Fruit fly (Drosophila melanogaster): ENCODE data around the gene kek5.

kek5 gene

DNA sequence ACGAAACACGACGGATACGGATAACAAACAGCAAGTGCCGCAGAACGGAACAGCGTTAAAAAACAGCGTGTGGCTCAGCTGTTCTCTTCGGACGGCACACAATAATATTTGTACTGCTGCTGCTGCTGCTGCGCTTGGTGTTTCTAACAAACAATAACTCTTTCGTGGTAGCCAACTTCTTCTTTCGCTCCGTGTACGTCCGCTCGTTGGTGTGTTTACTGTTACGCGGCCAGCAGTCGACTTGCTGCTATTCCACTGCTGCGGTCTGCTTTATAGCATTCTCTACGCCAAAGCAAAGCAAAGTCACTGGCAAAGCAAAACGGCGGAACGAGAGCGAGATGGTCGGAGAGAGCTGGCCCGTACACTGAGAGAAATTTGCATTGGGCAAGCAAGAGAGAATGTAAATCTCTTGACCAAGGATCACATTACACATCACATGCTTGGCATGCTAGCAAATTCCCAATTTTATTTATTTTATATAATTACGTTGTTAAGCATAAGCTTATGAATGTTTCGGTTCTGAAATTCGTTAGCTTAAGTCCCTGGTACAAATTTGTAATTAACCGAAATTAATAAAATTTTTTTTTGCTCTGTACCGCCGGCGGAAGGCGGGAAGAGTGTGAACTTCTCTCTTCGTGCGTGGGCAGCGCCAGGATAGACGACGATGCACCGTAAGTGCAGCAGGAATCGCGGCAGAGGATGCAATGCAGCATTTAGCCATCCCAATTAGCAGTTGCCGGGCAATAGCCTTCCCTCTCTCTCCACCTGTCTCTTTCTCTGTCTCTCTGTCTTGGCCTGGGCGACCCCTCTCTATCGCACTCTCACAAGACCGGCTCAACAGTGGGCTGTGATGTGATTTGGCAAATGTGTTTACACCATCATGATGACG is 30.9 kb upstream of the kek5 start, which contains the start of gene out (continued):
- TF ChIP-seq Jarid2 (GFP tag; optimal IDR thresholded peaks at IDR 0.05) = peak; percentile 86
- TF ChIP-seq Aef1 (GFP tag; IDR thresholded peaks at IDR 0.05) = peak; percentile 93
- peak; percentile 89 for TF ChIP-seq CG5245 (GFP tag; optimal IDR thresholded peaks at IDR 0.05)
- TF ChIP-seq GATAe (GFP tag; conservative IDR thresholded peaks at IDR 0.05) = peak; percentile 81
- no peak for TF ChIP-seq z (GFP tag; IDR thresholded peaks at IDR 0.05)
- TF ChIP-seq lab (GFP tag; optimal IDR thresholded peaks at IDR 0.05) = peak; percentile 96
- TF ChIP-seq CG30403 (GFP tag; optimal IDR thresholded peaks at IDR 0.05) = peak; percentile 96
- peak; percentile 40 for TF ChIP-seq stwl (tag; optimal IDR thresholded peaks at IDR 0.05)
- peak; percentile 88 for TF ChIP-seq HmgZ (tag; optimal IDR thresholded peaks at IDR 0.05)
- peak; percentile 95 for TF ChIP-seq dmrt11E (tag; optimal IDR thresholded peaks at IDR 0.05)
- TF ChIP-seq bigmax (GFP tag; optimal IDR thresholded peaks at IDR 0.05) = peak; percentile 7
- TF ChIP-seq CG18599 (GFP tag; optimal IDR thresholded peaks at IDR 0.05) = peak; percentile 94
- peak; percentile 78 for TF ChIP-seq dan (GFP tag; IDR thresholded peaks at IDR 0.05)
- TF ChIP-seq cg (GFP tag; optimal IDR thresholded peaks at IDR 0.05) = no peak
- peak; percentile 86 for TF ChIP-seq Fer2 (tag; optimal IDR thresholded peaks at IDR 0.05)
- TF ChIP-seq mld (GFP tag; IDR thresholded peaks at IDR 0.05; ENCODE audit: partially characterized antibody) = no peak
- peak; percentile 89 for TF ChIP-seq CG17568 (GFP tag; optimal IDR thresholded peaks at IDR 0.05)
- peak; percentile 88 for TF ChIP-seq CG11247 (GFP tag; IDR thresholded peaks at IDR 0.05)
- TF ChIP-seq CG1602 (GFP tag; optimal IDR thresholded peaks at IDR 0.05) = peak; percentile 95
- TF ChIP-seq CG12391 (tag; optimal IDR thresholded peaks at IDR 0.05) = peak; percentile 95
- peak; percentile 75 for TF ChIP-seq gcm2 (GFP tag; optimal IDR thresholded peaks at IDR 0.05)
- TF ChIP-seq ind (GFP tag; optimal IDR thresholded peaks at IDR 0.05) = peak; percentile 92
- TF ChIP-seq CG1792 (GFP tag; optimal IDR thresholded peaks at IDR 0.05) = peak; percentile 56
- TF ChIP-seq hth (optimal IDR thresholded peaks at IDR 0.05) = no peak
- TF ChIP-seq NfI (GFP tag; optimal IDR thresholded peaks at IDR 0.05) = peak; percentile 93
- TF ChIP-seq al (GFP tag; IDR thresholded peaks at IDR 0.05) = peak; percentile 90
- peak; percentile 92 for TF ChIP-seq Taf1 (GFP tag; IDR thresholded peaks at IDR 0.05)
- TF ChIP-seq CG15011 (GFP tag; optimal IDR thresholded peaks at IDR 0.05) = peak; percentile 89
- TF ChIP-seq hbn (GFP tag; IDR thresholded peaks at IDR 0.05; ENCODE audit: partially characterized antibody) = no peak
- peak; percentile 91 for TF ChIP-seq chm (GFP tag; IDR thresholded peaks at IDR 0.05)
- peak; percentile 76 for TF ChIP-seq Antp (GFP tag; optimal IDR thresholded peaks at IDR 0.05)
- TF ChIP-seq vvl (GFP tag; IDR thresholded peaks at IDR 0.05) = peak; percentile 94
- peak; percentile 87 for TF ChIP-seq CG2202 (tag; optimal IDR thresholded peaks at IDR 0.05)
- TF ChIP-seq CG8944 (GFP tag; optimal IDR thresholded peaks at IDR 0.05) = peak; percentile 78
- TF ChIP-seq fd102C (GFP tag; optimal IDR thresholded peaks at IDR 0.05) = peak; percentile 88
- peak in 1 of 2 experiments; percentile 88 for TF ChIP-seq Hr78 (GFP tag; optimal IDR thresholded peaks at IDR 0.05)
- TF ChIP-seq pzg (GFP tag; optimal IDR thresholded peaks at IDR 0.05) = no peak
- TF ChIP-seq kni (GFP tag; optimal IDR thresholded peaks at IDR 0.05) = peak; percentile 91
- peak; percentile 97 for TF ChIP-seq row (GFP tag; IDR thresholded peaks at IDR 0.05)
- TF ChIP-seq rib (GFP tag; IDR thresholded peaks at IDR 0.05) = peak; percentile 88
- peak; percentile 95 for TF ChIP-seq unpg (GFP tag; optimal IDR thresholded peaks at IDR 0.05)
- TF ChIP-seq nau (GFP tag; optimal IDR thresholded peaks at IDR 0.05) = peak; percentile 83
- 0 out of 2 replicates have a peak, but pooled peaks have one; percentile 9 for TF ChIP-seq Scr (GFP tag; IDR thresholded peaks at IDR 0.05; ENCODE audit: partially characterized antibody)
- peak; percentile 47 for TF ChIP-seq sima (GFP tag; optimal IDR thresholded peaks at IDR 0.05)
- TF ChIP-seq repo (GFP tag; optimal IDR thresholded peaks at IDR 0.05) = peak; percentile 63
- TF ChIP-seq CG17829 (tag; optimal IDR thresholded peaks at IDR 0.05) = peak; percentile 96
- peak; percentile 94 for TF ChIP-seq CG2120 (GFP tag; optimal IDR thresholded peaks at IDR 0.05)
- peak; percentile 94 for TF ChIP-seq dmrt99B (tag; optimal IDR thresholded peaks at IDR 0.05)

All from whole organism, embryonic.